Fruit fly (Drosophila melanogaster): ENCODE data around the gene CG13949.

The CG13949 gene

DNA sequence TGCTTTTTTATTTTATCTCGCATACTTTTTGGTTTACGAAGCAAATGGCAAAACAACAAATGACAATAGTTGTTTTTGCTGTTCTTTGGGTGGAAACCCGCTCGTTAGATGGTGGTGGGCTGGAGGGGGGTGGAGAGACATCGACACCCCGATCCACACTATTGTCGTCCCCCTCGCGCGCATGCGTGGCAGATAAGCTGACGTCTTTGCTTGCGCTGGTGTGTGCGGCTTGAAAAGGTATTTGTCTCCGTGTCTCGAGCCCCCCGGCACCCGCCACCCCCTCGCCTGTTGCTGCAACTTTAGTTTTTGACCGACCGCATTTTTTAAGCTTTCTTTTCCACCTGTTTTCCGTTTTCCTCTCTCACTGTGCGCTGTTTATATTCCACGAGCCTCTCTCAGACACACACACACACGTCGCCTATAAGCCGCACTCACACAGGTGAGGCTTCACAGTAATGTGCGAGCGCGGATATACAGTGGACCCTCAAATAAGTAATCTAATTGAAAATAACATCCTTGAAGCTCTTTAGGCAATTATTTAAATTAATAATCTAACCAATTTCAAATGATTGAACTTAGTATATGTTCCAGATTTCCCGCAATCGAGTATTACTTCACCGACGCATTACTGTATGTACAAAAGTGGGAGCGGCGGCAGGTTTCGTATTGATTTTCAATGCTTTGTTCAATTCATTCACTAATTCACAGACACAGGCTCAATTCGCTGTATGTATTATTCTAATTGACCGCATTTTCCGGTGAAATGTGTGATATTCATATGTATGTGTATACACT lies 12.0 kb downstream of the CG13949 start:
- TF ChIP-seq h (optimal IDR thresholded peaks at IDR 0.05) = no peak
- TF ChIP-seq ttk (optimal IDR thresholded peaks at IDR 0.05) = no peak
- no peak for TF ChIP-seq Sin3A (optimal IDR thresholded peaks at IDR 0.05)
- TF ChIP-seq psq (optimal IDR thresholded peaks at IDR 0.05) = no peak
- no peak for TF ChIP-seq Myc (optimal IDR thresholded peaks at IDR 0.05)
- TF ChIP-seq insv (optimal IDR thresholded peaks at IDR 0.05) = no peak

DNA sequence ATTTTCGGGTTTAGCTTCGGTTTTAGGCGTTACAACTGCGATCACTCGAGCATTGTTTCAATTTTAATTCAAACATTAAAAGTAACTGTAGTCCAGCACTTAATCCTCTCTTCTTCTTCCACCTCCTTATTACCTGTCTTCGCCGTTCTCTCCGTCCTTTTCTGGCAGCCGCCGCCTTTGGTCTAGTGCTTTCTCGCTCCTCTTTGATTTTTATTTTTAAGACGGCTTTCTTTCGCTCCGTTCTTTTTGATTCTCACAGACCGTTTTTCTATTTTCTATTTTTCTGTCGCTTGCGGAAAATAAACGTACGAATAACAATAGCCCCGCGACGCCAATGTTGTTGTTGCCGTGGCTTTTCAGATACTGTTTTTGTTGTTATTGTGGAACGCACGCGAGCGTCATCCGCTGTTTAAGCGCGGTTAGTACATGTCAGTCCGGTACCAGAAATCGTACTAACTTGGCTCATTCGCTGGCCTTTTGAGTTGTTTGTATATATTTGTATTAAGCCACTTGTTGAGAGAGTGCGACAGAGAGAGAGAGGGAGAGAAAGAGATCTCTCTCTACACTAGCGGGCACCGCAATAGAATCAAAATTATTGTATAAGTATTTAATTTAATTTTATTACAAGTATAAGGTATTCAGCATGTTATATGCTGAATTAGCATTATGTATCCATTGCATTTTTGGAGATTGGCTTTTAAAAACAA lies 12.9 kb downstream of the CG13949 start, which contains the start of gene aru:
TSS of gene aru (minus strand) at position 456 of the 707 bp plus-strand sequence.
- TF ChIP-seq h (optimal IDR thresholded peaks at IDR 0.05) = no peak
- no peak for TF ChIP-seq insv (optimal IDR thresholded peaks at IDR 0.05)
- no peak for TF ChIP-seq Sin3A (optimal IDR thresholded peaks at IDR 0.05)
- TF ChIP-seq Myc (optimal IDR thresholded peaks at IDR 0.05) = no peak
- no peak for TF ChIP-seq ttk (optimal IDR thresholded peaks at IDR 0.05)
- no peak for TF ChIP-seq psq (optimal IDR thresholded peaks at IDR 0.05)

DNA sequence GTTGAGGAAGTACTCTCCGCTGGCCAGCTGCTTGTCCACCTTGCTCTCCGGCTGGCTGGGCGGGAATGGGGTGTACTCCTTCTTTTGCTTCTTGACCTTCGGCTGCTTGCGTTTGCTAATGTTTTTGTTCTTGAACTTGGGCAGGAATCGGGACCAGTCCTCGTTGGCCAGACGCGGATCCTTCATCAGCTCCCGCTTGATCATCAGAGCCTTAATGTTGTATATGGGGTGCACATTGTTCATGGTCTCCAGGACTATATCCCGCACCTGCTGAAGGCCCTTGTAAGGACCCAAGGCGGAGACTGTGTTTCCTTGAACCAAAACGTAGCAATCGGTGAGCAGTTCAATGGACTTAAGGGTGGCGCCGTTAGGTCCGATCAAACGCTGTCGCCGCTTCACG lies 13.8 kb downstream of the CG13949 start:
- TF ChIP-seq psq (optimal IDR thresholded peaks at IDR 0.05) (no peak), ttk (optimal IDR thresholded peaks at IDR 0.05) (peak; percentile 51), h (optimal IDR thresholded peaks at IDR 0.05) (no peak)

DNA sequence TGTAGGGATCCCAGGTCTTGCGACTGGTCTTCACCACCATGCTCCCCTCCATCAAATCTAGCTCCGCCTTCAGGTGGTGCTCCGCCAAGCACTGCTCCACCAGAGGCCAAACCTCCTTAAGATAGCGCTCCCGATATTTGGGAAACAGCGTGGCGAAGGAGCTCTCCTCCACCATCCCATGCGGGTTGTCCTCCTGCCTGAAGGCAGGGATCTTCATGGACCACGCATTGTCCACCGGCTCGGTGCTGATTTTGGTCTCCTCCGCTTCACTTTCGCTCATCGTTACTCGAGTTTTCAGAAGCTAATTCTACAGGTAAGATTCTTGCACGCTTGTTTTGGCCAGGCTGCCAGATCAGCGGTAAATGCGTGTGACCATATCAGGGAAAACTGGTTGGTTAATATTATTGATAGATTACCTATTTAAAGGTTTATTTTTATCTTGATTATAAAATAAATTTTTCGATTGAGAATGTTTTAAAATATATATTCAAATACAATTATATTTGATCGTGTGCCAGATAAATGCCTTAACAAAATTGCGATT lies 14.4 kb downstream of the CG13949 start, which contains the start of gene dbe:
TSS of gene dbe (minus strand) at position 361 of the 544 bp plus-strand sequence.
- no peak for TF ChIP-seq Myc (optimal IDR thresholded peaks at IDR 0.05)
- no peak for TF ChIP-seq insv (optimal IDR thresholded peaks at IDR 0.05)
- TF ChIP-seq ttk (optimal IDR thresholded peaks at IDR 0.05) = no peak
- TF ChIP-seq h (optimal IDR thresholded peaks at IDR 0.05) = no peak
- TF ChIP-seq psq (optimal IDR thresholded peaks at IDR 0.05) = no peak
- no peak for TF ChIP-seq Sin3A (optimal IDR thresholded peaks at IDR 0.05)

DNA sequence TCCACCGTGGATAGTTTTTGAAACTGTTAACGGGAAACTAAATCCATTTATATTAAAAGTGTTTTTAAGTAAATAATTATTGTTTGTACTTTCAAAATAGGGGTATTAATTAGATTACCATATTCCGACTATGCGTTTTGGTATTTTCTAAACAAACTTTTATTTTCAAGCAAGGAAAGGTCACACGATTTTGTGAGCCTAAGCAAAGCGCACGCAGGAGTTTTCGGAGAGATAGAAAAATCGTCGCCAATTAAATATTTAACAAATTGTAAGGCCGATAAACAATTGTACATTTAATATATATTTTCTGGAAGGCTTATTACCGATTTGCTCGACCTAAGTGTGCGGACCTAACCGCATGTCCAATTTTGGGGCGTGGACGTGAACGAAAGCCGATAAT lies 15.1 kb downstream of the CG13949 start, which contains the start of gene PNUTS:
TSS of gene PNUTS (plus strand) at position 181 of the 400 bp plus-strand sequence.
- TF ChIP-seq ttk (optimal IDR thresholded peaks at IDR 0.05) (no peak), h (optimal IDR thresholded peaks at IDR 0.05) (no peak), insv (optimal IDR thresholded peaks at IDR 0.05) (no peak), Sin3A (optimal IDR thresholded peaks at IDR 0.05) (no peak), psq (optimal IDR thresholded peaks at IDR 0.05) (no peak), Myc (optimal IDR thresholded peaks at IDR 0.05) (no peak)

DNA sequence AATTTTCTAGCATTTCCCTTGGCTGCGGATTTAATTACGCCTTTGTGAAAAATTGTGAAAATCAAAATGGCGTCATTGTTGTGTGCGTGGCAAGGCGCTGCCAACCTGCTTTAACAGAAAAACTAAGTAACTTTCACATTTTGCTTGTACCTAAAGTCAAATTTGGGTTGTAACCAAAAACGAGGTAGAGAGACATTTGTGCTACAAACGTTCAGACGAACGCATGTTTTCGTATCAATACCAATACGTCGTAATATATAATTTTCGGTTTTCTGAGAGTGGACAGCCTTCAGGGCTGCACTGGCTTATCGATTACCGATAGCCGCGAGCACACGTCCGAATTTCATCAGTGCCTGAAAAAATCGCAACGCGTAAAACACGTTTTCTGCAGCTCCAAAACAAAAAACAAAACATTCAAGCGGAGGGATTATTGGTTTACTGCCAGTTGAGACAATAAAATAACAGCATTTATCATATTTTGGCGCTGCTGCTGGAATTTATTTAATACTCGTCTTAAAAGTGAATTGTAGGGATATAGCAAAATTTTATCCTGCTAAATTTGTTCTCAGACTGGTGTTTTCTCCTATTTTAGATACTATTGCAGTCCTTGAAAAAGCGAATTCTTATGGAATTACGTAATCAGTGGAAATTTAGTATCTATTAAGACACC lies 15.7 kb downstream of the CG13949 start:
- TF ChIP-seq Sin3A (optimal IDR thresholded peaks at IDR 0.05) (no peak), ttk (optimal IDR thresholded peaks at IDR 0.05) (no peak), h (optimal IDR thresholded peaks at IDR 0.05) (no peak), psq (optimal IDR thresholded peaks at IDR 0.05) (no peak), Myc (optimal IDR thresholded peaks at IDR 0.05) (no peak)

DNA sequence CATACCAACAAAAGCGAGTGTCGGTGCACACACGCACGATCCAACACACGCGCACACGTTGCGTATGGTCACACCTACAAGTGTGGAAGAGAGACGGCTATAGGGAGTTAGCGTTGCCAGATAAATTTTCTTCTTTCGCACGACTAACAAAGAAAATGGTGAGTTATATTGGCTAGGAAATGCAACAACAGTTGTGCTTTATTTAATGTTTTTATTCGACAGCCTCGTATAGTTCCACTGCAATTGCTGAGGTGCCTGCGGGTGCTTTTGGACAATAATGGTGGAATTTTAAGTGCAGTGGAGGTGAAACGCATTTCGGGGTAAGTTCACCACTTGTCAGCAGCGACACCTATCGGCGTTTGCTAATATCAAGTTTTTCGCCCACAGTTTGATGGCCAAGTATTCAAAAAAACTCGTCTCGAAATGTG lies 16.3 kb downstream of the CG13949 start:
- TF ChIP-seq Sin3A (optimal IDR thresholded peaks at IDR 0.05) (no peak), ttk (optimal IDR thresholded peaks at IDR 0.05) (no peak), psq (optimal IDR thresholded peaks at IDR 0.05) (no peak), Myc (optimal IDR thresholded peaks at IDR 0.05) (no peak), insv (optimal IDR thresholded peaks at IDR 0.05) (no peak), h (optimal IDR thresholded peaks at IDR 0.05) (no peak)

DNA sequence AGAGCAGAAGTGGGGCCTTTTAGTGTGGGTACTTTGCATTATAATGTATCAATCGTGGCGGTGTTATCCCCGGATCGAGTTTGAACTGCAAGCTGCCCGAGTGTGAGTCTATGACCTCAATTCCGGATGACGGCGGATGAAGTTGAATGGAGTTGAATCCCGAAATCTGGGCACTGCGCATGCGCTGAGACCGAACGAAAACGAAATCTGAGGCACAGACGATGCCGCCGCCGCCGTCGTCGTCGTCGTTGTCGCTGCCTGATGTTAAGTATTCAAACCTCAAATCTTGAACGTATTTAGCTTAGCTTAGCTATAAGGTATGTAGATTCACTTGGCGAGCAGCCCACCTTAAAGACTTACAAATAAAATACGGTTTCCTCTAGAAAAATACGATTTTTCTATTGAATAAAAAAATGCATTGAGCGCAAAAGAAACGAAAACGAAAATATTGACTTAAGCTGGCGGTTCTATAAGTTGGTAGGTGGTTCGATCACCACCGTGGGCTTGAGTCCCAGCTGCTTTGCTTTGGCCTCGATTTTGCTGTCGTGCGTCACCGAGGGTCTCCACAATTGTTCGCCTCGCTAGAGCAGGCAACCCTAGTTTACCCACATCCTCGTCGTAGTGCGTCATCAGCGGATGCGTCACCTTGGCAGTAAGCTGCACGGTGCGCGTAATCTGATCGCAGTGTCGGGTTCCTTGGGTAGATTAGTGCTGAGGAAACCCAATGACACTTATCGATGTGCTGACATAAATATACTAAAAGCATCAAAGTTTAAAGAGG lies 18.8 kb downstream of the CG13949 start:
- TF ChIP-seq psq (optimal IDR thresholded peaks at IDR 0.05) (no peak), Myc (optimal IDR thresholded peaks at IDR 0.05) (no peak), Sin3A (optimal IDR thresholded peaks at IDR 0.05) (no peak), ttk (optimal IDR thresholded peaks at IDR 0.05) (no peak), insv (optimal IDR thresholded peaks at IDR 0.05) (no peak), h (optimal IDR thresholded peaks at IDR 0.05) (no peak)

DNA sequence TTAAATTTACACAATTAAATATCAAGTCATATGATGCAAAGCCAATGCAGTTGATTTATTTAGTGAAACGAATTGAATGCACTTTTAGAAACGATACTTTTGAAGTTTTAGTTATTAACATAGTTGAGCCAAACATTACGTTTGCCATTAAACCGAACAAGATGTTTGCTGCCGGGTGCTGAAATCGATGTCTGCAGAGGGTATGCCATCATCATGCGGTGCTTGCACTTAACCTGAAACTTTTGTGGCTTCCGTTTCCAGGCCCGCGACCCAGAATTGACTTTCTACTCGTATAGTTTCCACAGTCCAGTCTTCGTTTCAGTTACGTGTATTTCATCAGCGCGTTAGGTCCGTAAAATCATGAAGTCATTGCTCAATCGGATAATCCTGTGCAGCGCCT lies 21.9 kb downstream of the CG13949 start, which contains the start of gene ninaA:
TSS of gene ninaA (plus strand) at position 301 of the 400 bp plus-strand sequence.
- no peak for TF ChIP-seq ttk (optimal IDR thresholded peaks at IDR 0.05)
- TF ChIP-seq Myc (optimal IDR thresholded peaks at IDR 0.05) = no peak
- TF ChIP-seq psq (optimal IDR thresholded peaks at IDR 0.05) = no peak
- TF ChIP-seq Sin3A (optimal IDR thresholded peaks at IDR 0.05) = no peak
- no peak for TF ChIP-seq h (optimal IDR thresholded peaks at IDR 0.05)
- no peak for TF ChIP-seq insv (optimal IDR thresholded peaks at IDR 0.05)

DNA sequence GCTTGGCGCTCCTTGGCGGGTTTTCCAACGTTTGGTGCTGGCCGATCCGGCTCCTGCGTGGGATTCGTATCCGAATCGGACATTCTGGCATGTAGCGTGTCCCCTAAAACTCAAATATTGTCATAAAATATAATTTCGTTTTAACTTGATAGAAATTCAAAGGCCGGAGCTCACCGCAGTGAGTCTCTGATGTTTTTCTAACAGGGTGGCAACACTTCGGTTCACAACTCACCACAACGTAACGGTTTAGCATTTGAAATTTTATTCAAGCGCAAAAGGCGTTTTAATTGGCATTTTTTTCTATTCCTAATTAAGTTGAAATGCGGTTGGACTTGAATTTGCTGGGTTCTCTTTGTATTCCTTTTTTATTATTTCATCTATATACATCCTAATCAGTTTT lies 29.8 kb downstream of the CG13949 start, which contains the start of gene CG15824:
TSS of gene CG15824 (minus strand) at position 172 of the 400 bp plus-strand sequence.
- no peak for TF ChIP-seq psq (optimal IDR thresholded peaks at IDR 0.05)
- no peak for TF ChIP-seq insv (optimal IDR thresholded peaks at IDR 0.05)
- no peak for TF ChIP-seq Myc (optimal IDR thresholded peaks at IDR 0.05)
- TF ChIP-seq Sin3A (optimal IDR thresholded peaks at IDR 0.05) = no peak
- no peak for TF ChIP-seq ttk (optimal IDR thresholded peaks at IDR 0.05)
- no peak for TF ChIP-seq h (optimal IDR thresholded peaks at IDR 0.05)

DNA sequence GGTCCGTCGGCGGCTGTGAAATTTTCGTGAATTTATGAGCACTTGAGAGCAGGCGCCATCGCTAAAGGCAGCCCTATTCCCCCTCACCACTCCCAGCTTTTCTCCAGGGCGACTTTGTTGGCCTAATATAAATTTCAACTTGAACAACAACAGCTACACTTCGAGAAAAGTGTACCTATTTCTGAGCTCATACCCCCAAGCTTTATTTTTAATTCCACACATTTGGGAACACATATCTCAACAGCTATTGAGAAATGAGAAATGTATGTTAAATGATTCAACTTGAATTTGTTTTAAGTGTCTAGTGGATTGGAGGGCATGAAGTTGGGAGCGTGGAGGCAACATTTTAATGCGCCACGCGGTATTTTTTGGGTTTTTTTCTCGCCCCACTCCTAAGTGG lies 31.6 kb downstream of the CG13949 start:
- no peak for TF ChIP-seq h (optimal IDR thresholded peaks at IDR 0.05)
- no peak for TF ChIP-seq Sin3A (optimal IDR thresholded peaks at IDR 0.05)
- TF ChIP-seq ttk (optimal IDR thresholded peaks at IDR 0.05) = no peak
- TF ChIP-seq Myc (optimal IDR thresholded peaks at IDR 0.05) = no peak
- no peak for TF ChIP-seq insv (optimal IDR thresholded peaks at IDR 0.05)
- no peak for TF ChIP-seq psq (optimal IDR thresholded peaks at IDR 0.05)

Data from Kc167 (cell line).